1 fruit fly cellular context compared by ENCODE assay signal in genomic region chr3R:11372053-11373016, dm6.
TF ChIP-seq lines count a peak whose summit lies in the region.

No protein-coding gene starts in this region.

TF ChIP-seq in whole organism, embryonic, 481 proteins besides CTCF, POLR2A, EP300 and RAD21 (continued from another document and continues in another):
- TF ChIP-seq hkb (optimal IDR thresholded peaks at IDR 0.05; lab: Kevin White, UChicago) (no peak), hkb (GFP tag; IDR thresholded peaks at IDR 0.05; lab: Robert Waterston, UW) (no peak), Deaf1 (tag; optimal IDR thresholded peaks at IDR 0.05; lab: Kevin White, UChicago) (peak; percentile 98), ara (GFP tag; IDR thresholded peaks at IDR 0.05; lab: Robert Waterston, UW) (no peak), CG10209 (GFP tag; optimal IDR thresholded peaks at IDR 0.05; lab: Kevin White, UChicago) (peak; percentile 12), CG7786 (GFP tag; optimal IDR thresholded peaks at IDR 0.05; lab: Kevin White, UChicago) (no peak), CG17328 (GFP tag; IDR thresholded peaks at IDR 0.05; lab: Robert Waterston, UW) (peak; percentile 51), CG4617 (GFP tag; optimal IDR thresholded peaks at IDR 0.05; lab: Kevin White, UChicago; ENCODE audit: borderline replicate concordance) (no peak), CG11560 (tag; IDR thresholded peaks at IDR 0.05; lab: Robert Waterston, UW) (no peak), pho (GFP tag; optimal IDR thresholded peaks at IDR 0.05; lab: Kevin White, UChicago) (no peak), CG18011 (GFP tag; optimal IDR thresholded peaks at IDR 0.05; lab: Kevin White, UChicago) (no peak), Dad (GFP tag; optimal IDR thresholded peaks at IDR 0.05; lab: Kevin White, UChicago) (peak; percentile 24), zfh1 (GFP tag; IDR thresholded peaks at IDR 0.05; lab: Robert Waterston, UW) (peak; percentile 48; the same call in 1 of the 3 replicates), tin (GFP tag; optimal IDR thresholded peaks at IDR 0.05; lab: Kevin White, UChicago) (no peak), Atf-2 (GFP tag; optimal IDR thresholded peaks at IDR 0.05; lab: Kevin White, UChicago) (no peak), CG11504 (tag; optimal IDR thresholded peaks at IDR 0.05; lab: Kevin White, UChicago) (peak; percentile 88), CG4854 (GFP tag; optimal IDR thresholded peaks at IDR 0.05; lab: Kevin White, UChicago) (no peak), CG17361 (GFP tag; IDR thresholded peaks at IDR 0.05; lab: Robert Waterston, UW) (no peak), ewg (GFP tag; optimal IDR thresholded peaks at IDR 0.05; lab: Kevin White, UChicago) (peak; percentile 40), CG11723 (GFP tag; optimal IDR thresholded peaks at IDR 0.05; lab: Kevin White, UChicago) (peak; percentile 40), gsb-n (tag; optimal IDR thresholded peaks at IDR 0.05; lab: Kevin White, UChicago) (peak; percentile 33), Hey (tag; optimal IDR thresholded peaks at IDR 0.05; lab: Kevin White, UChicago) (peak; percentile 0), sim (GFP tag; IDR thresholded peaks at IDR 0.05; lab: Robert Waterston, UW) (no peak), aop (GFP tag; IDR thresholded peaks at IDR 0.05; lab: Robert Waterston, UW) (no peak), Oli (tag; optimal IDR thresholded peaks at IDR 0.05; lab: Kevin White, UChicago) (no peak), vvl (GFP tag; IDR thresholded peaks at IDR 0.05; lab: Robert Waterston, UW) (peak; percentile 52; the same call in 1 of the 2 replicates), CG3163 (GFP tag; optimal IDR thresholded peaks at IDR 0.05; lab: Kevin White, UChicago) (peak; percentile 65), NC2α (GFP tag; optimal IDR thresholded peaks at IDR 0.05; lab: Kevin White, UChicago) (peak; percentile 22), chif (GFP tag; optimal IDR thresholded peaks at IDR 0.05; lab: Kevin White, UChicago) (peak in 1 of 2 experiments; percentile 53), Nf-YA (GFP tag; IDR thresholded peaks at IDR 0.05; lab: Robert Waterston, UW) (no peak), CG10267 (tag; optimal IDR thresholded peaks at IDR 0.05; lab: Kevin White, UChicago) (peak; percentile 14), Hr78 (GFP tag; optimal IDR thresholded peaks at IDR 0.05; lab: Kevin White, UChicago) (no peak), insv (GFP tag; optimal IDR thresholded peaks at IDR 0.05; lab: Kevin White, UChicago) (peak in 1 of 2 experiments; percentile 39), CG15479 (GFP tag; optimal IDR thresholded peaks at IDR 0.05; lab: Kevin White, UChicago) (peak; percentile 15), Hmr (GFP tag; optimal IDR thresholded peaks at IDR 0.05; lab: Kevin White, UChicago) (peak; percentile 21), CG12744 (GFP tag; optimal IDR thresholded peaks at IDR 0.05; lab: Kevin White, UChicago) (peak; percentile 3), Fer1 (GFP tag; optimal IDR thresholded peaks at IDR 0.05; lab: Kevin White, UChicago) (no peak), hbn (GFP tag; IDR thresholded peaks at IDR 0.05; lab: Robert Waterston, UW; ENCODE audit: partially characterized antibody) (0 out of 2 replicates have a peak, but pooled peaks have one; percentile 32), grau (tag; optimal IDR thresholded peaks at IDR 0.05; lab: Kevin White, UChicago) (peak; percentile 9), cato (GFP tag; optimal IDR thresholded peaks at IDR 0.05; lab: Kevin White, UChicago; ENCODE audit: borderline replicate concordance) (no peak), CG1024 (GFP tag; IDR thresholded peaks at IDR 0.05; lab: Robert Waterston, UW) (peak; percentile 41; the same call in 1 of the 2 replicates), CG4360 (GFP tag; IDR thresholded peaks at IDR 0.05; lab: Robert Waterston, UW) (peak; percentile 94), Rx (GFP tag; IDR thresholded peaks at IDR 0.05; lab: Robert Waterston, UW) (no peak), stwl (tag; optimal IDR thresholded peaks at IDR 0.05; lab: Kevin White, UChicago) (no peak), odd (GFP tag; optimal IDR thresholded peaks at IDR 0.05; lab: Kevin White, UChicago) (peak; percentile 63), fd102C (GFP tag; optimal IDR thresholded peaks at IDR 0.05; lab: Kevin White, UChicago) (peak; percentile 53), CG3065 (GFP tag; optimal IDR thresholded peaks at IDR 0.05; lab: Kevin White, UChicago) (peak; percentile 31), otp (GFP tag; IDR thresholded peaks at IDR 0.05; lab: Robert Waterston, UW) (0 out of 3 replicates have a peak, but pooled peaks have one; percentile 7), lbe (GFP tag; optimal IDR thresholded peaks at IDR 0.05; lab: Kevin White, UChicago) (no peak), nerfin-1 (tag; optimal IDR thresholded peaks at IDR 0.05; lab: Kevin White, UChicago) (peak; percentile 50), CG12942 (GFP tag; optimal IDR thresholded peaks at IDR 0.05; lab: Kevin White, UChicago) (no peak), usp (GFP tag; optimal IDR thresholded peaks at IDR 0.05; lab: Kevin White, UChicago) (no peak), sna (GFP tag; IDR thresholded peaks at IDR 0.05; lab: Robert Waterston, UW; ENCODE audit: partially characterized antibody) (peak; percentile 34; the same call in 1 of the 2 replicates), gcm (GFP tag; optimal IDR thresholded peaks at IDR 0.05; lab: Kevin White, UChicago) (peak; percentile 68), klu (GFP tag; IDR thresholded peaks at IDR 0.05; lab: Robert Waterston, UW) (no peak), slou (GFP tag; optimal IDR thresholded peaks at IDR 0.05; lab: Kevin White, UChicago) (no peak), Camta (GFP tag; optimal IDR thresholded peaks at IDR 0.05; lab: Kevin White, UChicago) (peak; percentile 14), CG33213 (GFP tag; optimal IDR thresholded peaks at IDR 0.05; lab: Kevin White, UChicago) (peak; percentile 42), crol (GFP tag; IDR thresholded peaks at IDR 0.05; lab: Robert Waterston, UW) (peak; percentile 26; the same call in 1 of the 2 replicates), CG31224 (GFP tag; IDR thresholded peaks at IDR 0.05; lab: Robert Waterston, UW) (no peak), D19A (tag; optimal IDR thresholded peaks at IDR 0.05; lab: Kevin White, UChicago) (peak; percentile 1), CG5245 (GFP tag; optimal IDR thresholded peaks at IDR 0.05; lab: Kevin White, UChicago) (peak; percentile 12), al (GFP tag; IDR thresholded peaks at IDR 0.05; lab: Robert Waterston, UW) (no peak), chm (GFP tag; IDR thresholded peaks at IDR 0.05; lab: Robert Waterston, UW) (peak; percentile 60), CG2199 (GFP tag; IDR thresholded peaks at IDR 0.05; lab: Robert Waterston, UW) (peak; percentile 40; the same call in 1 of the 3 replicates), CG31441 (GFP tag; IDR thresholded peaks at IDR 0.05; lab: Robert Waterston, UW) (peak; percentile 47; the same call in 1 of the 2 replicates), cas (GFP tag; IDR thresholded peaks at IDR 0.05; lab: Robert Waterston, UW) (no peak), Myb (GFP tag; optimal IDR thresholded peaks at IDR 0.05; lab: Kevin White, UChicago) (no peak), CG12071 (GFP tag; optimal IDR thresholded peaks at IDR 0.05; lab: Kevin White, UChicago) (no peak), CG32532 (GFP tag; IDR thresholded peaks at IDR 0.05; lab: Robert Waterston, UW) (peak; percentile 7; the same call in 1 of the 2 replicates), Trl (optimal IDR thresholded peaks at IDR 0.05; lab: Kevin White, UChicago) (peak; percentile 53 to 74), Trl (GFP tag; optimal IDR thresholded peaks at IDR 0.05; lab: Kevin White, UChicago) (peak; percentile 13), ranshi (GFP tag; IDR thresholded peaks at IDR 0.05; lab: Robert Waterston, UW) (no peak), Drgx (GFP tag; IDR thresholded peaks at IDR 0.05; lab: Robert Waterston, UW) (no peak), p53 (GFP tag; optimal IDR thresholded peaks at IDR 0.05; lab: Kevin White, UChicago) (no peak), pum (GFP tag; optimal IDR thresholded peaks at IDR 0.05; lab: Kevin White, UChicago) (no peak), CG9797 (GFP tag; optimal IDR thresholded peaks at IDR 0.05; lab: Kevin White, UChicago) (no peak), sc (optimal IDR thresholded peaks at IDR 0.05; lab: Kevin White, UChicago) (no peak), sc (GFP tag; optimal IDR thresholded peaks at IDR 0.05; lab: Kevin White, UChicago) (peak; percentile 11), HLH3B (GFP tag; IDR thresholded peaks at IDR 0.05; lab: Robert Waterston, UW) (peak; percentile 26; the same call in 1 of the 2 replicates), jing (GFP tag; optimal IDR thresholded peaks at IDR 0.05; lab: Kevin White, UChicago) (peak; percentile 45), Mes4 (GFP tag; optimal IDR thresholded peaks at IDR 0.05; lab: Kevin White, UChicago) (peak; percentile 63), bsh (GFP tag; optimal IDR thresholded peaks at IDR 0.05; lab: Kevin White, UChicago) (peak in 1 of 2 experiments; percentile 20), CrebB (tag; optimal IDR thresholded peaks at IDR 0.05; lab: Kevin White, UChicago) (peak; percentile 29), CG14050 (GFP tag; IDR thresholded peaks at IDR 0.05; lab: Robert Waterston, UW) (no peak), CG10959 (GFP tag; IDR thresholded peaks at IDR 0.05; lab: Robert Waterston, UW) (no peak), HHEX (GFP tag; optimal IDR thresholded peaks at IDR 0.05; lab: Kevin White, UChicago) (peak; percentile 29), scrt (GFP tag; optimal IDR thresholded peaks at IDR 0.05; lab: Kevin White, UChicago) (no peak), Gug (GFP tag; IDR thresholded peaks at IDR 0.05; lab: Robert Waterston, UW) (peak; percentile 24; the same call in 1 of the 4 replicates), ems (GFP tag; optimal IDR thresholded peaks at IDR 0.05; lab: Kevin White, UChicago) (peak; percentile 16), Nf-YC (tag; optimal IDR thresholded peaks at IDR 0.05; lab: Kevin White, UChicago) (peak; percentile 93), Dref (GFP tag; IDR thresholded peaks at IDR 0.05; lab: Robert Waterston, UW) (no peak), kah (GFP tag; optimal IDR thresholded peaks at IDR 0.05; lab: Kevin White, UChicago) (peak; percentile 58), Hr51 (GFP tag; optimal IDR thresholded peaks at IDR 0.05; lab: Kevin White, UChicago) (no peak), CG7987 (GFP tag; optimal IDR thresholded peaks at IDR 0.05; lab: Kevin White, UChicago) (no peak), pb (GFP tag; optimal IDR thresholded peaks at IDR 0.05; lab: Kevin White, UChicago) (no peak), CoRest (tag; optimal IDR thresholded peaks at IDR 0.05; lab: Kevin White, UChicago) (peak; percentile 6), CG14441 (GFP tag; IDR thresholded peaks at IDR 0.05; lab: Robert Waterston, UW) (0 out of 2 replicates have a peak, but pooled peaks have one; percentile 22), ci (GFP tag; IDR thresholded peaks at IDR 0.05; lab: Robert Waterston, UW) (peak; percentile 73; the same call in 2 of the 3 replicates), eve (GFP tag; optimal IDR thresholded peaks at IDR 0.05; lab: Kevin White, UChicago) (no peak), H2.0 (GFP tag; IDR thresholded peaks at IDR 0.05; lab: Robert Waterston, UW) (0 out of 2 replicates have a peak, but pooled peaks have one; percentile 16), E2f2 (GFP tag; IDR thresholded peaks at IDR 0.05; lab: Robert Waterston, UW) (peak; percentile 16; the same call in 1 of the 2 replicates), CG17912 (GFP tag; optimal IDR thresholded peaks at IDR 0.05; lab: Kevin White, UChicago) (no peak), prd (optimal IDR thresholded peaks at IDR 0.05; lab: Kevin White, UChicago) (no peak), prd (GFP tag; IDR thresholded peaks at IDR 0.05; lab: Robert Waterston, UW) (no peak), CG10462 (GFP tag; optimal IDR thresholded peaks at IDR 0.05; lab: Kevin White, UChicago) (no peak), CG2116 (GFP tag; optimal IDR thresholded peaks at IDR 0.05; lab: Kevin White, UChicago) (peak; percentile 11), Tbp (GFP tag; optimal IDR thresholded peaks at IDR 0.05; lab: Kevin White, UChicago) (peak; percentile 53), HLHmδ (GFP tag; optimal IDR thresholded peaks at IDR 0.05; lab: Kevin White, UChicago) (peak; percentile 74), CG8765 (GFP tag; IDR thresholded peaks at IDR 0.05; lab: Robert Waterston, UW) (peak; percentile 21), inv (GFP tag; IDR thresholded peaks at IDR 0.05; lab: Robert Waterston, UW; ENCODE audit: partially characterized antibody) (no peak), lmd (GFP tag; IDR thresholded peaks at IDR 0.05; lab: Robert Waterston, UW) (no peak), CG3995 (GFP tag; optimal IDR thresholded peaks at IDR 0.05; lab: Kevin White, UChicago) (peak; percentile 29), sr (GFP tag; IDR thresholded peaks at IDR 0.05; lab: Robert Waterston, UW) (0 out of 3 replicates have a peak, but pooled peaks have one; percentile 21), sob (GFP tag; IDR thresholded peaks at IDR 0.05; lab: Robert Waterston, UW) (peak; percentile 62; the same call in 1 of the 2 replicates), Meics (GFP tag; optimal IDR thresholded peaks at IDR 0.05; lab: Kevin White, UChicago) (no peak), CG33557 (GFP tag; optimal IDR thresholded peaks at IDR 0.05; lab: Kevin White, UChicago) (peak; percentile 39), fd96Cb (tag; optimal IDR thresholded peaks at IDR 0.05; lab: Kevin White, UChicago) (no peak), CG7963 (GFP tag; IDR thresholded peaks at IDR 0.05; lab: Robert Waterston, UW; ENCODE audit: partially characterized antibody) (0 out of 3 replicates have a peak, but pooled peaks have one; percentile 44), MESR4 (GFP tag; optimal IDR thresholded peaks at IDR 0.05; lab: Kevin White, UChicago) (peak; percentile 1), Bgb (GFP tag; IDR thresholded peaks at IDR 0.05; lab: Robert Waterston, UW; ENCODE audit: partially characterized antibody) (peak; percentile 36; the same call in 1 of the 2 replicates), Lhr (GFP tag; optimal IDR thresholded peaks at IDR 0.05; lab: Kevin White, UChicago) (no peak), Dip2 (GFP tag; IDR thresholded peaks at IDR 0.05; lab: Robert Waterston, UW) (no peak), CHES-1-like (GFP tag; optimal IDR thresholded peaks at IDR 0.05; lab: Kevin White, UChicago) (no peak), Jarid2 (GFP tag; optimal IDR thresholded peaks at IDR 0.05; lab: Kevin White, UChicago) (peak; percentile 99), amos (GFP tag; IDR thresholded peaks at IDR 0.05; lab: Robert Waterston, UW; ENCODE audit: partially characterized antibody) (peak; percentile 32), CG34422 (GFP tag; IDR thresholded peaks at IDR 0.05; lab: Robert Waterston, UW) (0 out of 3 replicates have a peak, but pooled peaks have one; percentile 27), gsb (GFP tag; IDR thresholded peaks at IDR 0.05; lab: Robert Waterston, UW) (no peak), CG7372 (GFP tag; IDR thresholded peaks at IDR 0.05; lab: Robert Waterston, UW) (0 out of 2 replicates have a peak, but pooled peaks have one; percentile 4)
